Fruit fly (Drosophila melanogaster) whole organism, embryonic: Measurements from ENCODE around the gene CG31823.
A peak's percentile ranks its signal among the peaks of the same experiment; 100 is the strongest.

Experiments
- B-H2 ChIP-seq: fragments of 200-800 bp; sonication (Bioruptor generic); optimal IDR thresholded peaks from 2 replicates; lab custom pipeline; 2018; ENCODE audit warnings: missing biosample characterization, mild to moderate bottlenecking, missing genetic modification characterization
- Bdp1 ChIP-seq: fragments of 200-800 bp; sonication (Bioruptor generic); optimal IDR thresholded peaks from 3 replicates; lab custom pipeline; 2016; ENCODE audit warnings: missing biosample characterization, missing genetic modification characterization
- CG10267 ChIP-seq: fragments of 200-800 bp; sonication (Bioruptor generic); optimal IDR thresholded peaks from 2 replicates; lab custom pipeline; 2018; ENCODE audit warnings: missing biosample characterization, mild to moderate bottlenecking, missing genetic modification characterization, moderate library complexity
- CG10274 ChIP-seq: fragments of 200-800 bp; sonication (Bioruptor generic); optimal IDR thresholded peaks from 3 replicates; lab custom pipeline; 2017; ENCODE audit warnings: missing biosample characterization, mild to moderate bottlenecking, missing genetic modification characterization
- CG10979 ChIP-seq: fragments of 200-800 bp; sonication (Bioruptor generic); optimal IDR thresholded peaks from 2 replicates; lab custom pipeline; 2018; ENCODE audit warnings: missing biosample characterization, mild to moderate bottlenecking, missing genetic modification characterization, moderate library complexity
- CG11398 ChIP-seq: fragments of 200-800 bp; sonication (Bioruptor generic); optimal IDR thresholded peaks from 2 replicates; lab custom pipeline; 2016; ENCODE audit warnings: missing biosample characterization, missing genetic modification characterization
- CG11504 ChIP-seq: fragments of 200-800 bp; sonication (Bioruptor generic); optimal IDR thresholded peaks from 3 replicates; lab custom pipeline; 2019; ENCODE audit warnings: missing biosample characterization, mild to moderate bottlenecking, missing genetic modification characterization, moderate library complexity
- CG13123 ChIP-seq: fragments of 200-800 bp; sonication (Bioruptor generic); optimal IDR thresholded peaks from 2 replicates; lab custom pipeline; 2016; ENCODE audit warnings: missing biosample characterization, missing genetic modification characterization
- CG13624 ChIP-seq: fragments of 200-800 bp; sonication (Bioruptor generic); optimal IDR thresholded peaks from 2 replicates; lab custom pipeline; 2016; ENCODE audit warnings: missing biosample characterization, missing genetic modification characterization
- CG15011 ChIP-seq: fragments of 200-800 bp; sonication (Bioruptor generic); optimal IDR thresholded peaks from 3 replicates; lab custom pipeline; 2018; ENCODE audit warnings: missing biosample characterization, mild to moderate bottlenecking, missing genetic modification characterization
- CG17829 ChIP-seq: fragments of 200-800 bp; optimal IDR thresholded peaks from 2 replicates; lab custom pipeline; 2019; ENCODE audit warnings: missing biosample characterization, mild to moderate bottlenecking, missing genetic modification characterization, moderate library complexity
- CG18262 ChIP-seq: fragments of 200-800 bp; optimal IDR thresholded peaks from 3 replicates; lab custom pipeline; 2019; ENCODE audit warnings: missing biosample characterization, mild to moderate bottlenecking, missing genetic modification characterization, moderate library complexity
- CG2120 ChIP-seq: fragments of 200-800 bp; sonication (Bioruptor generic); optimal IDR thresholded peaks from 3 replicates; lab custom pipeline; 2016; ENCODE audit warnings: missing biosample characterization, missing genetic modification characterization
- CG2129 ChIP-seq: fragments of 200-800 bp; sonication (Bioruptor generic); IDR thresholded peaks from 2 replicates; pipeline ENCODE4 v1.3.6; 2022; ENCODE audit warnings: missing biosample characterization, missing genetic modification characterization; ENCODE audit not compliant: partially characterized antibody
- CG2202 ChIP-seq: fragments of 200-800 bp; sonication (Bioruptor generic); optimal IDR thresholded peaks from 2 replicates; lab custom pipeline; 2018; ENCODE audit warnings: missing biosample characterization, mild to moderate bottlenecking, missing genetic modification characterization
- CG30431 ChIP-seq: fragments of 200-800 bp; sonication (Bioruptor generic); optimal IDR thresholded peaks from 2 replicates; lab custom pipeline; 2017; ENCODE audit warnings: missing biosample characterization, missing genetic modification characterization
- CG31224 ChIP-seq: fragments of 200-800 bp; sonication (Bioruptor generic); IDR thresholded peaks from 2 replicates; pipeline ENCODE4 v1.3.6; 2022; ENCODE audit warnings: missing biosample characterization, missing genetic modification characterization
- CG34224 ChIP-seq: fragments of 200-800 bp; sonication (Bioruptor generic); IDR thresholded peaks from 3 replicates; pipeline ENCODE4 v1.3.6; 2022; ENCODE audit warnings: missing biosample characterization, missing genetic modification characterization; ENCODE audit not compliant: partially characterized antibody
- CG4360 ChIP-seq: fragments of 200-800 bp; sonication (Bioruptor generic); IDR thresholded peaks from 2 replicates; pipeline ENCODE4 v1.3.6; 2022; ENCODE audit warnings: missing biosample characterization, missing genetic modification characterization
- CG8944 ChIP-seq: fragments of 200-800 bp; sonication (Bioruptor generic); optimal IDR thresholded peaks from 3 replicates; lab custom pipeline; 2016; ENCODE audit warnings: missing biosample characterization, missing genetic modification characterization
- Doc3 ChIP-seq: fragments of 200-800 bp; sonication (Bioruptor generic); IDR thresholded peaks from 3 replicates; pipeline ENCODE4 v1.3.6; 2022; ENCODE audit warnings: missing biosample characterization, missing genetic modification characterization; ENCODE audit not compliant: partially characterized antibody
- Fer1 ChIP-seq: fragments of 200-800 bp; sonication (Bioruptor generic); optimal IDR thresholded peaks from 2 replicates; lab custom pipeline; 2017; ENCODE audit warnings: missing biosample characterization, mild to moderate bottlenecking, missing genetic modification characterization
- Fer3 ChIP-seq: fragments of 200-800 bp; sonication (Bioruptor generic); optimal IDR thresholded peaks from 2 replicates; lab custom pipeline; 2018; ENCODE audit warnings: missing biosample characterization, mild to moderate bottlenecking, missing genetic modification characterization, moderate library complexity
- Mrtf ChIP-seq: fragments of 200-800 bp; sonication (Bioruptor generic); IDR thresholded peaks from 3 replicates; pipeline ENCODE4 v1.3.6; 2022; ENCODE audit warnings: missing biosample characterization, missing genetic modification characterization
- Tbp ChIP-seq: fragments of >200 bp; optimal IDR thresholded peaks from 2 replicates; lab custom pipeline; 2018; ENCODE audit warnings: missing biosample characterization, missing genetic modification characterization
- ac ChIP-seq: fragments of 200-800 bp; sonication (Bioruptor generic); optimal IDR thresholded peaks from 3 replicates; lab custom pipeline; 2017; ENCODE audit warnings: missing biosample characterization, mild to moderate bottlenecking, missing genetic modification characterization
- ase ChIP-seq: fragments of 200-800 bp; sonication (Bioruptor generic); IDR thresholded peaks from 3 replicates; pipeline ENCODE4 v1.3.6; 2022; ENCODE audit warnings: missing biosample characterization, missing genetic modification characterization
- danr ChIP-seq: fragments of 200-800 bp; sonication (Bioruptor generic); IDR thresholded peaks from 2 replicates; pipeline ENCODE4 v1.3.6; 2022; ENCODE audit warnings: missing biosample characterization, missing genetic modification characterization
- dati ChIP-seq: fragments of 200-800 bp; sonication (Bioruptor generic); IDR thresholded peaks from 2 replicates; pipeline ENCODE4 v1.3.6; 2022; ENCODE audit warnings: missing biosample characterization, missing genetic modification characterization
- dysf ChIP-seq: fragments of 200-800 bp; sonication (Bioruptor generic); IDR thresholded peaks from 3 replicates; pipeline ENCODE4 v1.3.6; 2022; ENCODE audit warnings: missing biosample characterization, missing genetic modification characterization
- gfzf ChIP-seq: fragments of 200-800 bp; sonication (Bioruptor generic); optimal IDR thresholded peaks from 2 replicates; lab custom pipeline; 2016; ENCODE audit warnings: missing biosample characterization, mild to moderate bottlenecking, missing genetic modification characterization, moderate library complexity
- hb ChIP-seq: fragments of 200-800 bp; sonication (Bioruptor generic); IDR thresholded peaks from 3 replicates; pipeline ENCODE4 v1.3.6; 2022; ENCODE audit warnings: missing biosample characterization, missing genetic modification characterization; ENCODE audit not compliant: partially characterized antibody
- knrl ChIP-seq: fragments of 200-800 bp; sonication (Bioruptor generic); IDR thresholded peaks from 3 replicates; pipeline ENCODE4 v1.3.6; 2022; ENCODE audit warnings: missing biosample characterization, missing genetic modification characterization; ENCODE audit not compliant: partially characterized antibody
- lbe ChIP-seq: fragments of 200-800 bp; sonication (Bioruptor generic); optimal IDR thresholded peaks from 2 replicates; lab custom pipeline; 2016; ENCODE audit warnings: missing biosample characterization, mild to moderate bottlenecking, missing genetic modification characterization
- luna ChIP-seq: fragments of 200-800 bp; sonication (Bioruptor generic); optimal IDR thresholded peaks from 2 replicates; lab custom pipeline; 2016; ENCODE audit warnings: missing biosample characterization, missing genetic modification characterization
- nom ChIP-seq: fragments of 200-800 bp; sonication (Bioruptor generic); optimal IDR thresholded peaks from 2 replicates; lab custom pipeline; 2017; ENCODE audit warnings: missing biosample characterization, missing genetic modification characterization, mild to moderate bottlenecking, moderate library complexity, missing genetic modification reagents
- pan ChIP-seq, 4 experiments: fragments of >200 bp in 3 of 4; fragments of 200-800 bp in 1 of 4; sonication (Bioruptor generic) in 1 of 4; optimal IDR thresholded peaks in 3 of 4; IDR thresholded peaks in 1 of 4; 2 replicates each; pipeline versions ENCODE4 v1.3.6 to Lab custom; 2017 to 2022; ENCODE audit warnings: missing biosample characterization in 2 of 4, missing genetic modification characterization in 2 of 4, mixed read lengths in 1 of 4
- peb ChIP-seq: fragments of 200-800 bp; sonication (Bioruptor generic); IDR thresholded peaks from 2 replicates; pipeline ENCODE4 v1.3.6; 2022; ENCODE audit warnings: missing biosample characterization, missing genetic modification characterization
- psq ChIP-seq: fragments of 200-800 bp; sonication (Bioruptor generic); optimal IDR thresholded peaks from 2 replicates; lab custom pipeline; 2017; ENCODE audit warnings: missing biosample characterization, missing genetic modification characterization
- pum ChIP-seq: fragments of 200-800 bp; sonication (Bioruptor generic); optimal IDR thresholded peaks from 2 replicates; lab custom pipeline; 2016; ENCODE audit warnings: missing biosample characterization, missing genetic modification characterization
- rib ChIP-seq: fragments of 200-800 bp; sonication (Bioruptor generic); IDR thresholded peaks from 2 replicates; pipeline ENCODE4 v1.3.6; 2022; ENCODE audit warnings: missing biosample characterization, missing genetic modification characterization
- run ChIP-seq: fragments of 200-800 bp; sonication (Bioruptor generic); optimal IDR thresholded peaks from 3 replicates; lab custom pipeline; 2018; ENCODE audit warnings: missing biosample characterization, mild to moderate bottlenecking, missing genetic modification characterization
- seq ChIP-seq: fragments of 200-800 bp; sonication (Bioruptor generic); IDR thresholded peaks from 2 replicates; pipeline ENCODE4 v1.3.6; 2022; ENCODE audit warnings: missing biosample characterization, missing genetic modification characterization
- sna ChIP-seq: fragments of 200-800 bp; sonication (Bioruptor generic); IDR thresholded peaks from 2 replicates; pipeline ENCODE4 v1.3.6; 2022; ENCODE audit warnings: missing biosample characterization, missing genetic modification characterization; ENCODE audit not compliant: partially characterized antibody
- tll ChIP-seq, 2 experiments: fragments of 200-800 bp in 1 of 2; fragments of >200 bp in 1 of 2; sonication (Bioruptor generic) in 1 of 2; optimal IDR thresholded peaks; 2 replicates each; lab custom pipeline; 2017 to 2019; ENCODE audit warnings: missing biosample characterization in 2 of 2, missing genetic modification characterization in 2 of 2, mild to moderate bottlenecking in 1 of 2, moderate library complexity in 1 of 2
- toy ChIP-seq: fragments of 200-800 bp; sonication (Bioruptor generic); IDR thresholded peaks from 2 replicates; pipeline ENCODE4 v1.3.6; 2022; ENCODE audit warnings: missing biosample characterization, missing genetic modification characterization
- trh ChIP-seq: fragments of 200-800 bp; sonication (Bioruptor generic); optimal IDR thresholded peaks from 2 replicates; lab custom pipeline; 2016; ENCODE audit warnings: missing biosample characterization, missing genetic modification characterization
- tup ChIP-seq: fragments of 200-800 bp; sonication (Bioruptor generic); optimal IDR thresholded peaks from 2 replicates; lab custom pipeline; 2016; ENCODE audit warnings: missing biosample characterization, mild to moderate bottlenecking, missing genetic modification characterization, moderate library complexity

Gene CG31823

DNA sequence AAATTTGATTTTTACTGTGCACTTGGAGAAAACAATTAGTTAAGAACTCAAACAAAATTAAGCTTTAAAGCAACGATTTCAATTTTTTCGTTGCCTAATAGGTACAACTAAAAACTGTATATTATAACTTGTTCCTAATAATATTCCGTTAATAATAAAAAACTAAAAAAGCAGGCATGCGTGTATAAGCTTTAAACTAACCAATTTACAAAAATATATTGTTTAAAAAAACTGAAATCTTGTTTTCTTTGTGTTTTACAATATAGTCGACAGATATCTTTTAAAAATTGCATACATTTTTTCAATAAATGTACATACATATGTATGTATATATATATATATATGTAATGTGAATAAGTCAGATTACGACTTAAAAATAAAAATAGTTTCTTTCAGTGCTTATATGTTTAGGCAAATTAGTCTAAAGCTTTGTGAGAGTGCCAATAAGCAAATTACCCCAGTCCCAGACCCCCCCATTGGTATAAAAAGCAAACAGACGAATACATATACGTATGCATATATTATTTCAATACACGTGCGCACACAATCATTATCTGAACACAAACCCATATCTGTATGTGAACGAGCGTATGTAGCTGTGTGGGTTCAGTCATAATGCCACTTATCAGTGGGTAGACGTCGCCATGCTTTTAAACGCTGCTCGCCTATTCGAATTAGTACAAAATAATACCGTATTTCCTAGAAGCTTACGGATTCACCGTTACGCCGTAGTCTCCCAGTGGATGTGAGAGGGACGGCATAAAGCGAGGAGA, 12.8 kb upstream of the CG31823 start (continued):
- TF ChIP-seq knrl (GFP tag; lab: Robert Waterston, UW) (no peak), B-H2 (GFP tag; lab: Kevin White, UChicago) (peak; percentile 53), CG10267 (tag; lab: Kevin White, UChicago) (peak; percentile 75), CG13624 (GFP tag; lab: Kevin White, UChicago) (no peak), Fer3 (tag; lab: Kevin White, UChicago) (peak; percentile 51), CG31224 (GFP tag; lab: Robert Waterston, UW) (peak; percentile 93; the same call in 1 of the 2 replicates), Tbp (GFP tag; lab: Kevin White, UChicago) (no peak), Fer1 (peak; percentile 35), CG2202 (tag; lab: Kevin White, UChicago) (peak; percentile 42), Bdp1 (GFP tag; lab: Kevin White, UChicago) (no peak), ac (GFP tag; lab: Kevin White, UChicago) (no peak), seq (GFP tag; lab: Robert Waterston, UW) (no peak), CG13123 (no peak), CG10274 (GFP tag; lab: Kevin White, UChicago) (no peak), CG2120 (GFP tag; lab: Kevin White, UChicago) (peak; percentile 28), rib (peak; percentile 52; the same call in 1 of the 2 replicates), toy (GFP tag; lab: Robert Waterston, UW) (no peak), psq (GFP tag; lab: Kevin White, UChicago) (peak; percentile 15), tup (GFP tag; lab: Kevin White, UChicago) (no peak), sna (GFP tag; lab: Robert Waterston, UW) (no peak), CG34224 (no peak), nom (GFP tag; lab: Kevin White, UChicago) (no peak), peb (GFP tag; lab: Robert Waterston, UW) (no peak), CG15011 (GFP tag; lab: Kevin White, UChicago) (no peak), dysf (GFP tag; lab: Robert Waterston, UW) (peak; percentile 76), CG18262 (peak; percentile 95), CG10979 (tag; lab: Kevin White, UChicago) (peak; percentile 88), gfzf (GFP tag; lab: Kevin White, UChicago) (no peak), hb (GFP tag; lab: Robert Waterston, UW) (no peak), lbe (no peak), danr (GFP tag; lab: Robert Waterston, UW) (no peak), dati (GFP tag; lab: Robert Waterston, UW) (no peak), ase (GFP tag; lab: Robert Waterston, UW) (peak; percentile 34; the same call in 1 of the 3 replicates), trh (GFP tag; lab: Kevin White, UChicago) (peak; percentile 57), CG2129 (GFP tag; lab: Robert Waterston, UW) (no peak), CG8944 (GFP tag; lab: Kevin White, UChicago) (no peak), pum (GFP tag; lab: Kevin White, UChicago) (peak; percentile 7), CG4360 (GFP tag; lab: Robert Waterston, UW) (no peak), Mrtf (GFP tag; lab: Robert Waterston, UW) (no peak; the same call in 2 of the 3 replicates), run (peak; percentile 66), pan (optimal IDR thresholded peaks at IDR 0.05; lab: Kevin White, UChicago) (no peak), pan (GFP tag; optimal IDR thresholded peaks at IDR 0.05 in 1 of 2, IDR thresholded peaks at IDR 0.05 in 1 of 2) (peak in 1 of 2 experiments; percentile 31), luna (no peak), CG11398 (GFP tag; lab: Kevin White, UChicago) (no peak), Doc3 (no peak), tll (GFP tag; optimal IDR thresholded peaks at IDR 0.05; lab: Kevin White, UChicago) (no peak), CG30431 (GFP tag; lab: Kevin White, UChicago) (peak; percentile 39), CG17829 (tag; lab: Kevin White, UChicago) (peak; percentile 81), CG11504 (tag; lab: Kevin White, UChicago) (peak; percentile 88)
